Worm (Caenorhabditis elegans): ENCODE results near the gene nhr-7.

- TF ChIP-seq nhr-237 (tag; optimal IDR thresholded peaks at IDR 0.05) (no peak), ces-1 (GFP tag; optimal IDR thresholded peaks at IDR 0.05) (no peak), tbx-2 (tag; optimal IDR thresholded peaks at IDR 0.05) (no peak), unc-30 (tag; optimal IDR thresholded peaks at IDR 0.05) (no peak), ets-5 (GFP tag; IDR thresholded peaks at IDR 0.05) (no peak)
Observed at ce11 chrIV:11315688-11316087, 44.5 kb upstream of the nhr-7 start.
